Worm (Caenorhabditis elegans): ENCODE results near the gene clec-45.

DNA sequence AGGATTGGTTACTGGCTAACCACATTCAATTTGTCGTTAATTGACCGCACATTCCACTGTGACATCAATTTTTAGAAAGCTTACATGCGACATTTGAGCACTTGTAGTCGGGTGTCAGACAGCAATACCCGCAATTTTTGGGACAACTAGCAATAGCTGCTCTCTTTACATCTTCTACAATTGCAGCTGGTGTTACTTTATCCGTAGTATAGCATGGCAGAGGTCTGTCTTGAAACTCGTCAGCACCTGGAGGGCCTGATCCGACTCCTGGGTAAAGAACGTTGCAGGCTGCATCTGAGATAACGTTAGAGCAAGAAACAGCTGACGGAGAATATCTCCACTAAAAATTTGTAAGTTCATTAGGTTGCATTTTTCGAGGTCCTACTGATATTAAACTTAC lies 1.5 kb downstream of the clec-45 start:
- TF ChIP-seq dao-5 (tag; optimal IDR thresholded peaks at IDR 0.05) (no peak), him-1 (tag; optimal IDR thresholded peaks at IDR 0.05) (no peak), W03F9.2 (tag; optimal IDR thresholded peaks at IDR 0.05) (no peak)
